Worm (Caenorhabditis elegans): ENCODE measurements around the gene grl-29.

- TF ChIP-seq snu-23 (GFP tag; optimal IDR thresholded peaks at IDR 0.05) (no peak), lin-13 (GFP tag; optimal IDR thresholded peaks at IDR 0.05) (no peak), C34B4.2 (tag; optimal IDR thresholded peaks at IDR 0.05) (no peak), efl-1 (optimal IDR thresholded peaks at IDR 0.05) (no peak), efl-1 (GFP tag; optimal IDR thresholded peaks at IDR 0.05 in 1 of 2) (no peak), dsc-1 (tag; optimal IDR thresholded peaks at IDR 0.05) (no peak), lir-3 (tag; optimal IDR thresholded peaks at IDR 0.05; ENCODE audit: poor library complexity) (no peak), egl-27 (tag; optimal IDR thresholded peaks at IDR 0.05) (no peak)
These were observed 30.1 kb downstream of the grl-29 start, which contains the start of gene T24A6.7 for ce11 chrV:3524970-3525369.
